Fruit fly (Drosophila melanogaster): ENCODE results near the gene eIF5B.

The eIF5B gene

dm6 chr3L:3411699-3412098 is 49.1 kb downstream of the eIF5B start (continued):
- TF ChIP-seq Max (GFP tag; optimal IDR thresholded peaks at IDR 0.05) (no peak), knrl (GFP tag; IDR thresholded peaks at IDR 0.05; ENCODE audit: partially characterized antibody) (no peak), CG17361 (GFP tag; IDR thresholded peaks at IDR 0.05) (0 out of 3 replicates have a peak, but pooled peaks have one; percentile 10), CG34224 (GFP tag; IDR thresholded peaks at IDR 0.05; ENCODE audit: partially characterized antibody) (peak; percentile 58), CG7839 (tag; optimal IDR thresholded peaks at IDR 0.05) (peak; percentile 30), BtbVII (GFP tag; optimal IDR thresholded peaks at IDR 0.05) (peak; percentile 20), CG14441 (GFP tag; IDR thresholded peaks at IDR 0.05) (no peak), CG16815 (GFP tag; optimal IDR thresholded peaks at IDR 0.05) (no peak), Hmr (GFP tag; optimal IDR thresholded peaks at IDR 0.05) (peak; percentile 64), nom (GFP tag; optimal IDR thresholded peaks at IDR 0.05) (no peak), nmo (GFP tag; optimal IDR thresholded peaks at IDR 0.05) (peak; percentile 8), slbo (GFP tag; IDR thresholded peaks at IDR 0.05) (peak; percentile 51), dpn (GFP tag; optimal IDR thresholded peaks at IDR 0.05) (peak; percentile 14 to 21), eve (GFP tag; optimal IDR thresholded peaks at IDR 0.05) (peak in 1 of 2 experiments; percentile 62), ems (GFP tag; optimal IDR thresholded peaks at IDR 0.05) (no peak), HLH3B (GFP tag; IDR thresholded peaks at IDR 0.05) (no peak), ERR (GFP tag; optimal IDR thresholded peaks at IDR 0.05) (no peak), CG13775 (GFP tag; optimal IDR thresholded peaks at IDR 0.05) (peak; percentile 4), CG30403 (GFP tag; optimal IDR thresholded peaks at IDR 0.05) (peak; percentile 55), Sox102F (GFP tag; optimal IDR thresholded peaks at IDR 0.05) (peak; percentile 41), row (GFP tag; IDR thresholded peaks at IDR 0.05) (peak; percentile 77), CG9215 (GFP tag; IDR thresholded peaks at IDR 0.05) (peak; percentile 38; the same call in 1 of the 2 replicates), Ets65A (GFP tag) (peak; percentile 5), PHDP (tag; optimal IDR thresholded peaks at IDR 0.05) (peak; percentile 15), Bteb2 (GFP tag; optimal IDR thresholded peaks at IDR 0.05) (no peak), sc (optimal IDR thresholded peaks at IDR 0.05) (no peak), sc (GFP tag; optimal IDR thresholded peaks at IDR 0.05) (no peak), Scr (GFP tag; IDR thresholded peaks at IDR 0.05; ENCODE audit: partially characterized antibody) (peak; percentile 65), CG10147 (GFP tag; optimal IDR thresholded peaks at IDR 0.05) (peak; percentile 64), CG2120 (GFP tag; optimal IDR thresholded peaks at IDR 0.05) (peak; percentile 70), Nf-YC (tag; optimal IDR thresholded peaks at IDR 0.05) (peak; percentile 16), her (GFP tag; optimal IDR thresholded peaks at IDR 0.05) (peak; percentile 44), Sry-δ (GFP tag; optimal IDR thresholded peaks at IDR 0.05) (peak; percentile 48), Xrp1 (GFP tag; IDR thresholded peaks at IDR 0.05) (peak; percentile 6; the same call in 1 of the 2 replicates), Neu2 (GFP tag; optimal IDR thresholded peaks at IDR 0.05; ENCODE audit: borderline replicate concordance) (no peak), CG7928 (GFP tag; optimal IDR thresholded peaks at IDR 0.05) (no peak), CG3281 (GFP tag; optimal IDR thresholded peaks at IDR 0.05) (peak; percentile 61), CG12659 (GFP tag; optimal IDR thresholded peaks at IDR 0.05) (peak; percentile 38), caup (GFP tag; optimal IDR thresholded peaks at IDR 0.05; ENCODE audit: severe bottlenecking) (peak; percentile 42), fd3F (GFP tag; optimal IDR thresholded peaks at IDR 0.05) (peak; percentile 1), hbn (GFP tag; IDR thresholded peaks at IDR 0.05; ENCODE audit: partially characterized antibody) (peak; percentile 59; the same call in 1 of the 2 replicates), CG7556 (GFP tag; optimal IDR thresholded peaks at IDR 0.05) (peak; percentile 59), BEAF-32 (GFP tag; optimal IDR thresholded peaks at IDR 0.05) (peak; percentile 64), chif (GFP tag; optimal IDR thresholded peaks at IDR 0.05) (no peak), CG15514 (GFP tag; optimal IDR thresholded peaks at IDR 0.05) (peak; percentile 28), lmd (GFP tag; IDR thresholded peaks at IDR 0.05) (peak; percentile 27; the same call in 1 of the 2 replicates), CG16779 (GFP tag; IDR thresholded peaks at IDR 0.05) (no peak), run (tag; optimal IDR thresholded peaks at IDR 0.05) (no peak), HLH4C (GFP tag; IDR thresholded peaks at IDR 0.05; ENCODE audit: partially characterized antibody) (no peak), ind (GFP tag; optimal IDR thresholded peaks at IDR 0.05) (peak; percentile 11)
